Worm (Caenorhabditis elegans) whole organism, mixed stage, embryonic: ENCODE measurements around the gene lgc-27.

Experiments
- M03D4.4 ChIP-seq: sonication (generic microtip); optimal IDR thresholded peaks from 2 replicates; lab custom pipeline; 2017; ENCODE audit warnings: mild to moderate bottlenecking, missing genetic modification characterization, missing compliant biosample characterization
- bed-3 ChIP-seq: fragments of 200-800 bp; sonication (Bioruptor generic); optimal IDR thresholded peaks from 3 replicates; lab custom pipeline; 2018; ENCODE audit warnings: mild to moderate bottlenecking, missing genetic modification characterization, moderate library complexity, missing compliant biosample characterization
- blmp-1 ChIP-seq: fragments of 150-350 bp; optimal IDR thresholded peaks from 2 replicates; lab custom pipeline; 2014; ENCODE audit warnings: missing biosample characterization, missing genetic modification characterization
- ceh-39 ChIP-seq: fragments of 150-350 bp; optimal IDR thresholded peaks from 2 replicates; lab custom pipeline; 2014; ENCODE audit warnings: missing biosample characterization, missing genetic modification characterization
- ceh-43 ChIP-seq: fragments of 200-800 bp; sonication (Bioruptor generic); optimal IDR thresholded peaks from 2 replicates; lab custom pipeline; 2018; ENCODE audit warnings: mild to moderate bottlenecking, missing genetic modification characterization, moderate library complexity, missing compliant biosample characterization
- ces-1 ChIP-seq: fragments of 150-350 bp; optimal IDR thresholded peaks from 2 replicates; lab custom pipeline; 2014; ENCODE audit warnings: missing biosample characterization, missing genetic modification reagents, missing genetic modification characterization
- cnd-1 ChIP-seq: fragments of 200-800 bp; sonication (Bioruptor generic); optimal IDR thresholded peaks from 2 replicates; lab custom pipeline; 2018; ENCODE audit warnings: mild to moderate bottlenecking, missing genetic modification characterization, missing compliant biosample characterization
- drap-1 ChIP-seq: fragments of 200-800 bp; sonication (Bioruptor generic); optimal IDR thresholded peaks from 3 replicates; lab custom pipeline; 2018; ENCODE audit warnings: mild to moderate bottlenecking, missing genetic modification characterization, missing compliant biosample characterization
- elt-1 ChIP-seq: sonication (generic microtip); optimal IDR thresholded peaks from 2 replicates; lab custom pipeline; 2017; ENCODE audit warnings: missing genetic modification characterization, mild to moderate bottlenecking, missing compliant biosample characterization, antibody characterized with exemption, moderate library complexity, borderline replicate concordance; ENCODE audit not compliant: insufficient read depth
- elt-3 ChIP-seq: fragments of 150-350 bp; optimal IDR thresholded peaks from 2 replicates; lab custom pipeline; 2014; ENCODE audit warnings: missing biosample characterization, missing genetic modification characterization
- flh-1 ChIP-seq: fragments of 200-800 bp; sonication (Bioruptor generic); optimal IDR thresholded peaks from 2 replicates; lab custom pipeline; 2018; ENCODE audit warnings: mild to moderate bottlenecking, missing genetic modification characterization, moderate library complexity, missing compliant biosample characterization
- ham-2 ChIP-seq: fragments of 200-800 bp; sonication (Bioruptor generic); optimal IDR thresholded peaks from 2 replicates; lab custom pipeline; 2018; ENCODE audit warnings: mild to moderate bottlenecking, missing genetic modification characterization, missing compliant biosample characterization
- hlh-1 ChIP-seq: fragments of 150-350 bp; optimal IDR thresholded peaks from 2 replicates; lab custom pipeline; 2014; ENCODE audit warnings: missing biosample characterization, missing genetic modification reagents, missing genetic modification characterization
- lin-13 ChIP-seq: fragments of 150-350 bp; optimal IDR thresholded peaks from 2 replicates; lab custom pipeline; 2014; ENCODE audit warnings: missing biosample characterization, missing genetic modification characterization
- lin-32 ChIP-seq: fragments of 200-800 bp; sonication (Bioruptor generic); optimal IDR thresholded peaks from 2 replicates; lab custom pipeline; 2018; ENCODE audit warnings: mild to moderate bottlenecking, missing genetic modification characterization, missing compliant biosample characterization
- lsy-2 ChIP-seq: fragments of 150-350 bp; optimal IDR thresholded peaks from 2 replicates; lab custom pipeline; 2014; ENCODE audit warnings: missing biosample characterization, missing genetic modification characterization
- mab-5 ChIP-seq: fragments of 150-350 bp; optimal IDR thresholded peaks from 2 replicates; lab custom pipeline; 2014; ENCODE audit warnings: missing biosample characterization, missing genetic modification characterization
- mep-1 ChIP-seq: fragments of 150-350 bp; optimal IDR thresholded peaks from 2 replicates; lab custom pipeline; 2017; ENCODE audit warnings: missing biosample characterization, missing genetic modification reagents, missing genetic modification characterization, inconsistent platforms
- nhr-12 ChIP-seq: fragments of 150-350 bp; optimal IDR thresholded peaks from 2 replicates; lab custom pipeline; 2014; ENCODE audit warnings: missing biosample characterization, missing genetic modification characterization
- nhr-2 ChIP-seq: fragments of 150-350 bp; optimal IDR thresholded peaks from 2 replicates; lab custom pipeline; 2014; ENCODE audit warnings: missing biosample characterization, missing genetic modification characterization
- nhr-28 ChIP-seq: fragments of 150-350 bp; optimal IDR thresholded peaks from 2 replicates; lab custom pipeline; 2014; ENCODE audit warnings: missing biosample characterization, missing genetic modification characterization
- nhr-76 ChIP-seq: sonication (generic microtip); optimal IDR thresholded peaks from 2 replicates; lab custom pipeline; 2017; ENCODE audit warnings: missing biosample characterization, missing genetic modification characterization
- pha-4 ChIP-seq: fragments of 150-350 bp; optimal IDR thresholded peaks from 2 replicates; lab custom pipeline; 2018; ENCODE audit warnings: missing biosample characterization, missing genetic modification reagents, missing genetic modification characterization
- sem-2 ChIP-seq: fragments of 200-800 bp; sonication (Bioruptor generic); optimal IDR thresholded peaks from 2 replicates; lab custom pipeline; 2018; ENCODE audit warnings: mild to moderate bottlenecking, missing genetic modification characterization, missing compliant biosample characterization
- snpc-4 ChIP-seq: fragments of 150-350 bp; optimal IDR thresholded peaks from 2 replicates; lab custom pipeline; 2014; ENCODE audit warnings: missing biosample characterization, missing genetic modification characterization
- sptf-1 ChIP-seq: sonication (generic microtip); optimal IDR thresholded peaks from 2 replicates; lab custom pipeline; 2017; ENCODE audit warnings: mild to moderate bottlenecking, missing genetic modification characterization, moderate library complexity, missing compliant biosample characterization
- tbx-8 ChIP-seq: fragments of 200-800 bp; sonication (Bioruptor generic); optimal IDR thresholded peaks from 2 replicates; lab custom pipeline; 2018; ENCODE audit warnings: mild to moderate bottlenecking, missing genetic modification characterization, moderate library complexity, missing compliant biosample characterization
- unc-120 ChIP-seq: sonication (generic microtip); optimal IDR thresholded peaks from 2 replicates; lab custom pipeline; 2017; ENCODE audit warnings: missing genetic modification characterization, missing compliant biosample characterization; ENCODE audit not compliant: poor library complexity, severe bottlenecking
- unc-39 ChIP-seq: fragments of 150-350 bp; optimal IDR thresholded peaks from 2 replicates; lab custom pipeline; 2014; ENCODE audit warnings: missing biosample characterization, missing genetic modification characterization
- unc-62 ChIP-seq: fragments of 150-350 bp; optimal IDR thresholded peaks from 2 replicates; lab custom pipeline; 2014; ENCODE audit warnings: missing biosample characterization, missing genetic modification reagents, missing genetic modification characterization
- zip-8 ChIP-seq: fragments of 150-350 bp; optimal IDR thresholded peaks from 2 replicates; lab custom pipeline; 2014; ENCODE audit warnings: missing biosample characterization, missing genetic modification characterization
- ztf-11 ChIP-seq: fragments of 150-350 bp; optimal IDR thresholded peaks from 2 replicates; lab custom pipeline; 2014; ENCODE audit warnings: missing biosample characterization, missing genetic modification characterization

lgc-27 gene

ce11 chrII:4661278-4661677 lies 12.4 kb downstream of the lgc-27 start, which contains the start of gene T05A7.13:
T05A7.13 (minus strand) TSS chrII:4661378.
- TF ChIP-seq tbx-8 (no peak), hlh-1 (tag; lab: Kevin White, UChicago) (peak; percentile 46), ham-2 (no peak), M03D4.4 (tag; lab: Kevin White, UChicago) (no peak), zip-8 (tag; lab: Kevin White, UChicago) (no peak), mep-1 (tag; lab: Kevin White, UChicago) (no peak), bed-3 (GFP tag; lab: Kevin White, UChicago) (no peak), unc-120 (tag; lab: Kevin White, UChicago) (no peak), snpc-4 (no peak)

DNA sequence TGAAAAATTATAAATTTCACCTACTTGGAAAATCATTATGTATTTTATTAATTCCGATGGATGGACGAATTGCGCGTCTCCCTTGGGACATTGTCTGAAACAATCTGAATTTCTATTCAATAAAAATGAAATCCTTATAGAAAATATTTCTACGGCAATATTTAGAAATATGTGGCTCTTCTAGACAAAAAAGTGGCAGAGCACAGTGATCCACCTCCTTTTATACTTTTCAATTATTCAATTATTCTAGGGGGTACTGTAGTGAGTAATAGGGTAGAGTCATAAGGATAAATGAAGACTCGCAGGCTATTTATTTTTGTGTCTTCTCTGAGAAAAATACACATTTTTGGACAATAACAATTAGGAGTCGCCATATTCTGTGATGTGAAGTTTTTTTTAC lies 14.3 kb downstream of the lgc-27 start, which contains the start of gene T05A7.12:
T05A7.12 (minus strand) TSS at position 101 of the 400 bp plus-strand sequence.
- TF ChIP-seq mab-5 (tag; lab: Kevin White, UChicago) (no peak), bed-3 (GFP tag; lab: Kevin White, UChicago) (no peak), hlh-1 (tag; lab: Kevin White, UChicago) (no peak), M03D4.4 (tag; lab: Kevin White, UChicago) (no peak), unc-120 (tag; lab: Kevin White, UChicago) (no peak), ces-1 (GFP tag; lab: Kevin White, UChicago) (no peak), blmp-1 (tag; lab: Kevin White, UChicago) (no peak), elt-3 (no peak), nhr-76 (tag; lab: Kevin White, UChicago) (no peak), unc-62 (GFP tag; lab: Kevin White, UChicago) (no peak), ztf-11 (no peak), snpc-4 (no peak), lsy-2 (tag; lab: Kevin White, UChicago) (no peak), sptf-1 (tag; lab: Kevin White, UChicago) (no peak), lin-32 (GFP tag; lab: Kevin White, UChicago) (no peak), tbx-8 (no peak), cnd-1 (tag; lab: Kevin White, UChicago) (no peak), lin-13 (tag; lab: Kevin White, UChicago) (no peak), nhr-12 (tag; lab: Kevin White, UChicago) (no peak)
- TF ChIP-seq, all 35 proteins: peak for 0

DNA sequence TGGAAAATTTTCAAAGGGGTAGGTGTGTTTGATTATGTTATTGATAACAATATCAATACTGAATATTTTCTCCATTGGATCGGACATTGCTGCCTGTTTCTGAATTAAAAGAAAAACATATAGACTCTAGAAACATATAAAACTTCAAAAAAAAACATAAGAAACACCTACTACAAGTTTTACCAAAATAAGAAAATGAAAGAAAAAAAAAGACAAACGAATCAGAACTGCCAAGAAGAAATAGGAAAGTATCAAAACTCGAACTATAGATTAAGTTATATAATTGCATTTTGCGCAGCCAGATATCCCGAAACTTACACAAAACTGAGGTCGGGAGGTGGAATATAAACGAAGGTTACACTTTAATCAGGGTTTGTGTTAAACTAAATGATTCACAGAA lies 16.5 kb downstream of the lgc-27 start, which contains the start of gene T05A7.11:
T05A7.11 (minus strand) TSS at position 101 of the 400 bp plus-strand sequence.
- no peak for TF ChIP-seq unc-120 (tag; lab: Kevin White, UChicago)
- no peak for TF ChIP-seq lsy-2 (tag; lab: Kevin White, UChicago)
- no peak for TF ChIP-seq unc-39 (tag; lab: Kevin White, UChicago)
- no peak for TF ChIP-seq nhr-28 (tag; lab: Kevin White, UChicago)
- TF ChIP-seq nhr-2 (tag; lab: Kevin White, UChicago): no peak

ce11 chrII:4667572-4667971 lies 18.7 kb downstream of the lgc-27 start, which contains the start of gene fut-5:
fut-5 (minus strand) TSS chrII:4667672.
- TF ChIP-seq nhr-28 (tag; lab: Kevin White, UChicago): no peak

ce11 chrII:4671692-4672091 lies 22.8 kb downstream of the lgc-27 start, which contains the start of gene T05A7.6:
T05A7.6 (minus strand) TSS chrII:4671792.
- TF ChIP-seq nhr-2 (tag; lab: Kevin White, UChicago) (no peak), blmp-1 (tag; lab: Kevin White, UChicago) (no peak), elt-3 (no peak), elt-1 (no peak), tbx-8 (no peak), unc-39 (tag; lab: Kevin White, UChicago) (no peak), ceh-39 (tag; lab: Kevin White, UChicago) (no peak), unc-120 (tag; lab: Kevin White, UChicago) (no peak), lin-32 (GFP tag; lab: Kevin White, UChicago) (no peak)

DNA sequence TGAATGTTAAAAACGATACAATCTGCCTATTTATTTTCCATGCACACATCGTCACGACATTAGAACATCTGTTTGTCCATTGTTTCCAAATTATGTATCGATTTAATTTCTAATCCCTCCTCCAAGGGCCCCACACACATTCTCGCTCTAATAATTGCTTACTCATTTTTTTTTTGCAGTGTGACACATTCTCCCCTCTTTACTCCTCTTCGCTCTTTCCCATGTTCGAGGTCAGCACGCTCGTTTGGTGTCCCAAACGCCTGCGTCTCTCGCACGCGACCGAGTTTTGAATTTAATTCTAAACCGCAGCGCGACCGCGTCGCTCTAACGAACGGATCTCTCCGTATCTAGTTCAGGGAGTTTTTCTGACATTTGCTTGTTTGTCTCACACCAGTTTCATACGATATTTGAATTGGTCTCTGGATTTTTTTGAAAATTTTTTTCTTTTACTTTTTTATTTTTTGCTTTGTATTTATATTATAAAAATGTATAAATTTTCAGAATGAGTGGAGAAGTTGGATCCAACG lies 23.8 kb downstream of the lgc-27 start, which contains the start of the genes clec-140 and hmg-11:
clec-140 (plus strand) TSS at position 477 of the 527 bp plus-strand sequence.
hmg-11 (plus strand) TSS at position 502 of the 527 bp plus-strand sequence.
- TF ChIP-seq lsy-2 (tag; lab: Kevin White, UChicago): peak; percentile 3
- TF ChIP-seq sptf-1 (tag; lab: Kevin White, UChicago): peak; percentile 65
- TF ChIP-seq unc-62 (GFP tag; lab: Kevin White, UChicago): peak; percentile 43
- TF ChIP-seq flh-1 (GFP tag; lab: Kevin White, UChicago): no peak
- peak; percentile 22 for TF ChIP-seq ceh-43 (GFP tag; lab: Kevin White, UChicago)
- TF ChIP-seq lin-13 (tag; lab: Kevin White, UChicago): peak; percentile 30
- peak; percentile 63 for TF ChIP-seq nhr-2 (tag; lab: Kevin White, UChicago)
- no peak for TF ChIP-seq elt-1
- TF ChIP-seq lin-32 (GFP tag; lab: Kevin White, UChicago): peak; percentile 59
- TF ChIP-seq bed-3 (GFP tag; lab: Kevin White, UChicago): no peak
- peak; percentile 83 for TF ChIP-seq ces-1 (GFP tag; lab: Kevin White, UChicago)
- no peak for TF ChIP-seq nhr-12 (tag; lab: Kevin White, UChicago)
- peak; percentile 12 for TF ChIP-seq pha-4
- peak; percentile 43 for TF ChIP-seq unc-120 (tag; lab: Kevin White, UChicago)
- peak; percentile 91 for TF ChIP-seq cnd-1 (tag; lab: Kevin White, UChicago)
- TF ChIP-seq ceh-39 (tag; lab: Kevin White, UChicago): peak; percentile 67
- peak; percentile 19 for TF ChIP-seq hlh-1 (tag; lab: Kevin White, UChicago)
- TF ChIP-seq nhr-28 (tag; lab: Kevin White, UChicago): no peak
- TF ChIP-seq snpc-4: no peak
- no peak for TF ChIP-seq drap-1 (GFP tag; lab: Kevin White, UChicago)
- TF ChIP-seq nhr-76 (tag; lab: Kevin White, UChicago): no peak
- TF ChIP-seq tbx-8: no peak
- TF ChIP-seq unc-39 (tag; lab: Kevin White, UChicago): no peak
- TF ChIP-seq sem-2 (GFP tag; lab: Kevin White, UChicago): no peak
- TF ChIP-seq ham-2: no peak
- peak; percentile 76 for TF ChIP-seq ztf-11
- peak; percentile 90 for TF ChIP-seq mep-1 (tag; lab: Kevin White, UChicago)
- TF ChIP-seq M03D4.4 (tag; lab: Kevin White, UChicago): no peak
- no peak for TF ChIP-seq elt-3
- TF ChIP-seq mab-5 (tag; lab: Kevin White, UChicago): no peak
